Fruit fly (Drosophila melanogaster) whole organism, prepupa: ENCODE results near the gene LpR2.

ENCODE experiments used
- CG3919 ChIP-seq: fragments of 200-800 bp; sonication (Bioruptor generic); optimal IDR thresholded peaks from 3 replicates; lab custom pipeline; 2016; ENCODE audit warnings: missing biosample characterization, missing genetic modification characterization
- CG6792 ChIP-seq: fragments of 200-800 bp; sonication (Bioruptor generic); optimal IDR thresholded peaks from 3 replicates; lab custom pipeline; 2016; ENCODE audit warnings: missing biosample characterization, missing genetic modification characterization
- Gug ChIP-seq: fragments of 200-800 bp; sonication (Bioruptor generic); IDR thresholded peaks from 2 replicates; pipeline ENCODE4 v1.3.6; 2022; ENCODE audit warnings: missing biosample characterization, missing genetic modification characterization
- Hr39 ChIP-seq: fragments of 200-800 bp; sonication (Bioruptor generic); optimal IDR thresholded peaks from 2 replicates; lab custom pipeline; 2016; ENCODE audit warnings: missing biosample characterization, missing genetic modification characterization
- Hr4 ChIP-seq: fragments of 200-800 bp; sonication (Bioruptor generic); optimal IDR thresholded peaks from 3 replicates; lab custom pipeline; 2016; ENCODE audit warnings: missing biosample characterization, missing genetic modification characterization
- Sox102F ChIP-seq: fragments of 200-800 bp; sonication (Bioruptor generic); optimal IDR thresholded peaks from 2 replicates; lab custom pipeline; 2016; ENCODE audit warnings: missing biosample characterization, mild to moderate bottlenecking, missing genetic modification characterization
- achi ChIP-seq: fragments of 200-800 bp; sonication (Bioruptor generic); optimal IDR thresholded peaks from 3 replicates; lab custom pipeline; 2016; ENCODE audit warnings: missing biosample characterization, missing genetic modification characterization
- dac ChIP-seq: fragments of 200-800 bp; sonication (Bioruptor generic); optimal IDR thresholded peaks from 2 replicates; lab custom pipeline; 2017; ENCODE audit warnings: missing biosample characterization, mild to moderate bottlenecking, missing genetic modification characterization
- salr ChIP-seq, 2 experiments: fragments of 200-800 bp; sonication (Bioruptor generic); optimal IDR thresholded peaks; 3 replicates each; lab custom pipeline; 2016 to 2018; ENCODE audit warnings: missing biosample characterization in 2 of 2, missing genetic modification characterization in 2 of 2, mild to moderate bottlenecking in 1 of 2

DNA sequence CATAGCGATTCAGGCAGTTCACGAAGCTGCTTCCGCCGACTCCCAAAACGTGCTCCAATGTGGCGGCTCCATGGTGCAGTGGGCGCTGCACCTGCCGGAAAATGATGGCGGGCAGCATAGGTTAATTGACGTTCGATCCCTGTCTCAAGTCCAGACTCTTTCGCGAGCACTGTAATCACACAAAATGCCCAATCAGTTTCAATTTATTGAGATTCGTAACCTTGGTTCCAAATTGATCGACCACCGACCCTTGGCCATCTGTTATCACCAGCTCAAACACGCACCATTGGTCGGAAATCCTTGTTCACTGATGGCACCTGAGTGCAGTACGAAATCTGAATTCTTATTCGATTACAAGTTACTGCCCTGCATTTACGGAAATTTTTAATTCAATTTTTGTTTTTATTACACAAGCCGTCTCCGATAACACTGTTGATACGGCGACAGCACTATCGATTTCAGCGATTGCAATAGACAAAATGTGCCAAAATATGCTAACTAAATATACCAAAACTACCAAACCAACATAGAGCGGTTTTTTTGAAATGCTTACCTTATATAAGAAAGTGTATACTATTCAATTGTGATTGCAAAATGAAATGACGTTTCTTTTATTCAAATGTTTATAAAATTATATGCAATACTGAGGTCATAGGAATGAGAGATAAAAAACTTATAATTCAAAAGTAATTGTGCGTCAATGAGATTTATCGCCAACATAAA is 53.4 kb downstream of the LpR2 start, which contains the start of gene CLS:
- TF ChIP-seq Hr39 (GFP tag; lab: Kevin White, UChicago) (no peak), Hr4 (GFP tag; lab: Kevin White, UChicago) (no peak), achi (GFP tag; lab: Kevin White, UChicago) (no peak), Sox102F (GFP tag; lab: Kevin White, UChicago) (no peak), Gug (GFP tag; lab: Robert Waterston, UW) (no peak), CG6792 (no peak), CG3919 (GFP tag; lab: Kevin White, UChicago) (no peak), dac (GFP tag; lab: Kevin White, UChicago) (no peak), salr (GFP tag; optimal IDR thresholded peaks at IDR 0.05; lab: Kevin White, UChicago) (no peak)
